Fruit fly (Drosophila melanogaster) whole organism, embryonic: ENCODE results near the gene Vps29.

ENCODE experiments used
- Aef1 ChIP-seq: fragments of 200-800 bp; sonication (Bioruptor generic); IDR thresholded peaks from 3 replicates; pipeline ENCODE4 v1.3.6; 2022; ENCODE audit warnings: missing biosample characterization, missing genetic modification characterization
- CG12071 ChIP-seq: fragments of 200-800 bp; sonication (Bioruptor generic); optimal IDR thresholded peaks from 3 replicates; lab custom pipeline; 2018; ENCODE audit warnings: missing biosample characterization, mild to moderate bottlenecking, missing genetic modification characterization
- CG13296 ChIP-seq: fragments of 200-800 bp; sonication (Bioruptor generic); optimal IDR thresholded peaks from 3 replicates; lab custom pipeline; 2018; ENCODE audit warnings: missing biosample characterization, mild to moderate bottlenecking, missing genetic modification characterization
- CG16813 ChIP-seq: fragments of 200-800 bp; sonication (Bioruptor generic); IDR thresholded peaks from 3 replicates; pipeline ENCODE4 v1.3.6; 2022; ENCODE audit warnings: missing biosample characterization, missing genetic modification characterization; ENCODE audit not compliant: partially characterized antibody
- CG16863 ChIP-seq: fragments of 200-800 bp; sonication (Bioruptor generic); optimal IDR thresholded peaks from 3 replicates; lab custom pipeline; 2016; ENCODE audit warnings: missing biosample characterization, missing genetic modification characterization
- CG17328 ChIP-seq: fragments of 200-800 bp; sonication (Bioruptor generic); IDR thresholded peaks from 2 replicates; pipeline ENCODE4 v1.3.6; 2022; ENCODE audit warnings: missing biosample characterization, missing genetic modification characterization
- CG2712 ChIP-seq: fragments of 200-800 bp; optimal IDR thresholded peaks from 3 replicates; lab custom pipeline; 2019; ENCODE audit warnings: missing biosample characterization, mild to moderate bottlenecking, missing genetic modification characterization, moderate library complexity
- CG34224 ChIP-seq: fragments of 200-800 bp; sonication (Bioruptor generic); IDR thresholded peaks from 3 replicates; pipeline ENCODE4 v1.3.6; 2022; ENCODE audit warnings: missing biosample characterization, missing genetic modification characterization; ENCODE audit not compliant: partially characterized antibody
- CG34422 ChIP-seq: fragments of 200-800 bp; sonication (Bioruptor generic); IDR thresholded peaks from 3 replicates; pipeline ENCODE4 v1.3.6; 2022; ENCODE audit warnings: missing biosample characterization, missing genetic modification characterization
- CG4820 ChIP-seq: fragments of 200-800 bp; sonication (Bioruptor generic); optimal IDR thresholded peaks from 3 replicates; lab custom pipeline; 2016; ENCODE audit warnings: missing biosample characterization, missing genetic modification characterization
- CG7786 ChIP-seq: fragments of 200-800 bp; sonication (Bioruptor generic); optimal IDR thresholded peaks from 2 replicates; lab custom pipeline; 2016; ENCODE audit warnings: missing biosample characterization, missing genetic modification characterization
- CrebB ChIP-seq: fragments of 200-800 bp; sonication (Bioruptor generic); optimal IDR thresholded peaks from 3 replicates; lab custom pipeline; 2018; ENCODE audit warnings: missing biosample characterization, mild to moderate bottlenecking, missing genetic modification characterization
- Dip3 ChIP-seq: fragments of 200-800 bp; sonication (Bioruptor generic); optimal IDR thresholded peaks from 3 replicates; lab custom pipeline; 2016; ENCODE audit warnings: missing biosample characterization, missing genetic modification characterization
- Gug ChIP-seq: fragments of 200-800 bp; sonication (Bioruptor generic); IDR thresholded peaks from 4 replicates; pipeline ENCODE4 v1.3.6; 2022; ENCODE audit warnings: missing biosample characterization, missing genetic modification characterization
- Hr51 ChIP-seq, 2 experiments: fragments of 200-800 bp; sonication (Bioruptor generic); optimal IDR thresholded peaks; 2 replicates in 1 of 2; 3 replicates in 1 of 2; lab custom pipeline; 2016 to 2018; ENCODE audit warnings: missing biosample characterization in 2 of 2, missing genetic modification characterization in 2 of 2, mild to moderate bottlenecking in 1 of 2, moderate library complexity in 1 of 2
- MBD-R2 ChIP-seq: fragments of 200-800 bp; sonication (Bioruptor generic); IDR thresholded peaks from 2 replicates; pipeline ENCODE4 v1.3.6; 2022; ENCODE audit warnings: missing biosample characterization, missing genetic modification characterization
- Mes4 ChIP-seq: fragments of 200-800 bp; sonication (Bioruptor generic); optimal IDR thresholded peaks from 2 replicates; lab custom pipeline; 2016; ENCODE audit warnings: missing biosample characterization, missing genetic modification characterization
- Neu2 ChIP-seq: fragments of 200-800 bp; sonication (Bioruptor generic); optimal IDR thresholded peaks from 3 replicates; lab custom pipeline; 2016; ENCODE audit warnings: missing biosample characterization, missing genetic modification characterization, borderline replicate concordance
- Nf-YA ChIP-seq: fragments of 200-800 bp; sonication (Bioruptor generic); IDR thresholded peaks from 2 replicates; pipeline ENCODE4 v1.3.6; 2022; ENCODE audit warnings: missing biosample characterization, missing genetic modification characterization
- Rx ChIP-seq: fragments of 200-800 bp; sonication (Bioruptor generic); IDR thresholded peaks from 2 replicates; pipeline ENCODE4 v1.3.6; 2022; ENCODE audit warnings: missing biosample characterization, missing genetic modification characterization
- Side ChIP-seq: fragments of 200-800 bp; sonication (Bioruptor generic); optimal IDR thresholded peaks from 2 replicates; lab custom pipeline; 2016; ENCODE audit warnings: missing biosample characterization, missing genetic modification characterization
- Stat92E ChIP-seq, 3 experiments: fragments of >200 bp in 2 of 3; fragments of 200-800 bp in 1 of 3; sonication (Bioruptor generic) in 1 of 3; optimal IDR thresholded peaks; 2 replicates each; lab custom pipeline; 2017 to 2019; ENCODE audit warnings: missing biosample characterization in 3 of 3, missing genetic modification characterization in 3 of 3, mild to moderate bottlenecking in 1 of 3, moderate library complexity in 1 of 3
- Vsx1 ChIP-seq: fragments of 200-800 bp; sonication (Bioruptor generic); optimal IDR thresholded peaks from 2 replicates; lab custom pipeline; 2017; ENCODE audit warnings: missing biosample characterization, mild to moderate bottlenecking, missing genetic modification characterization, missing genetic modification reagents
- Xbp1 ChIP-seq: fragments of 200-800 bp; sonication (Bioruptor generic); optimal IDR thresholded peaks from 3 replicates; lab custom pipeline; 2016; ENCODE audit warnings: missing biosample characterization, mild to moderate bottlenecking, missing genetic modification characterization
- bsh ChIP-seq, 2 experiments: fragments of 200-800 bp; sonication (Bioruptor generic); optimal IDR thresholded peaks; 2 replicates each; lab custom pipeline; 2017 to 2018; ENCODE audit warnings: mild to moderate bottlenecking in 2 of 2, missing biosample characterization in 2 of 2, missing genetic modification characterization in 2 of 2, moderate library complexity in 1 of 2
- cato ChIP-seq: fragments of 200-800 bp; sonication (Bioruptor generic); optimal IDR thresholded peaks from 2 replicates; lab custom pipeline; 2016; ENCODE audit warnings: missing biosample characterization, missing genetic modification characterization, borderline replicate concordance
- chif ChIP-seq, 2 experiments: fragments of 200-800 bp; sonication (Bioruptor generic); optimal IDR thresholded peaks; 3 replicates each; lab custom pipeline; 2016; ENCODE audit warnings: missing biosample characterization in 2 of 2, missing genetic modification characterization in 2 of 2
- crp ChIP-seq, 2 experiments: fragments of 200-800 bp; sonication (Bioruptor generic); optimal IDR thresholded peaks; 2 replicates in 1 of 2; 3 replicates in 1 of 2; lab custom pipeline; 2017; ENCODE audit warnings: missing biosample characterization in 2 of 2, missing genetic modification characterization in 2 of 2, mild to moderate bottlenecking in 1 of 2, moderate library complexity in 1 of 2
- dimm ChIP-seq: fragments of 200-800 bp; sonication (Bioruptor generic); IDR thresholded peaks from 2 replicates; pipeline ENCODE4 v1.3.6; 2022; ENCODE audit warnings: missing biosample characterization, missing genetic modification characterization
- dmrt11E ChIP-seq: fragments of 200-800 bp; sonication (Bioruptor generic); optimal IDR thresholded peaks from 3 replicates; lab custom pipeline; 2018; ENCODE audit warnings: missing biosample characterization, mild to moderate bottlenecking, missing genetic modification characterization, moderate library complexity
- fd3F ChIP-seq: fragments of 200-800 bp; sonication (Bioruptor generic); optimal IDR thresholded peaks from 2 replicates; lab custom pipeline; 2018; ENCODE audit warnings: missing biosample characterization, mild to moderate bottlenecking, missing genetic modification characterization, moderate library complexity
- gcm ChIP-seq: fragments of 200-800 bp; sonication (Bioruptor generic); optimal IDR thresholded peaks from 2 replicates; lab custom pipeline; 2019; ENCODE audit warnings: missing biosample characterization, mild to moderate bottlenecking, missing genetic modification characterization, moderate library complexity
- grn ChIP-seq: fragments of 200-800 bp; sonication (Bioruptor generic); optimal IDR thresholded peaks from 3 replicates; lab custom pipeline; 2017; ENCODE audit warnings: missing biosample characterization, missing genetic modification characterization
- lab ChIP-seq: fragments of 200-800 bp; sonication (Bioruptor generic); optimal IDR thresholded peaks from 3 replicates; lab custom pipeline; 2017; ENCODE audit warnings: missing biosample characterization, missing genetic modification characterization, mild to moderate bottlenecking, moderate library complexity, missing genetic modification reagents
- lmd ChIP-seq: fragments of 200-800 bp; sonication (Bioruptor generic); IDR thresholded peaks from 2 replicates; pipeline ENCODE4 v1.3.6; 2022; ENCODE audit warnings: missing biosample characterization, missing genetic modification characterization
- lov ChIP-seq, 2 experiments: fragments of 200-800 bp in 1 of 2; fragments of >200 bp in 1 of 2; sonication (Bioruptor generic) in 1 of 2; IDR thresholded peaks in 1 of 2; optimal IDR thresholded peaks in 1 of 2; 2 replicates in 1 of 2; 3 replicates in 1 of 2; pipeline versions ENCODE4 v1.3.6 to Lab custom; 2017 to 2022; ENCODE audit warnings: missing biosample characterization in 1 of 2, missing genetic modification characterization in 1 of 2
- pan ChIP-seq, 4 experiments: fragments of >200 bp in 3 of 4; fragments of 200-800 bp in 1 of 4; sonication (Bioruptor generic) in 1 of 4; optimal IDR thresholded peaks in 3 of 4; IDR thresholded peaks in 1 of 4; 2 replicates each; pipeline versions ENCODE4 v1.3.6 to Lab custom; 2017 to 2022; ENCODE audit warnings: missing biosample characterization in 2 of 4, missing genetic modification characterization in 2 of 4, mixed read lengths in 1 of 4
- pnt ChIP-seq: fragments of 200-800 bp; sonication (Bioruptor generic); optimal IDR thresholded peaks from 3 replicates; lab custom pipeline; 2016; ENCODE audit warnings: missing biosample characterization, missing genetic modification characterization
- pum ChIP-seq: fragments of 200-800 bp; sonication (Bioruptor generic); optimal IDR thresholded peaks from 2 replicates; lab custom pipeline; 2016; ENCODE audit warnings: missing biosample characterization, missing genetic modification characterization
- ranshi ChIP-seq: fragments of 200-800 bp; sonication (Bioruptor generic); IDR thresholded peaks from 2 replicates; pipeline ENCODE4 v1.3.6; 2022; ENCODE audit warnings: missing biosample characterization, missing genetic modification characterization
- repo ChIP-seq: fragments of 200-800 bp; sonication (Bioruptor generic); optimal IDR thresholded peaks from 2 replicates; lab custom pipeline; 2016; ENCODE audit warnings: missing biosample characterization, missing genetic modification characterization
- sim ChIP-seq: fragments of 200-800 bp; sonication (Bioruptor generic); IDR thresholded peaks from 2 replicates; pipeline ENCODE4 v1.3.6; 2022; ENCODE audit warnings: missing biosample characterization, missing genetic modification characterization
- so ChIP-seq: fragments of 200-800 bp; sonication (Bioruptor generic); IDR thresholded peaks from 3 replicates; pipeline ENCODE4 v1.3.6; 2022; ENCODE audit warnings: missing biosample characterization, missing genetic modification characterization
- toy ChIP-seq: fragments of 200-800 bp; sonication (Bioruptor generic); IDR thresholded peaks from 2 replicates; pipeline ENCODE4 v1.3.6; 2022; ENCODE audit warnings: missing biosample characterization, missing genetic modification characterization
- twi ChIP-seq: fragments of 200-800 bp; optimal IDR thresholded peaks from 2 replicates; lab custom pipeline; 2019; ENCODE audit warnings: missing biosample characterization, mild to moderate bottlenecking, missing genetic modification characterization, moderate library complexity

Vps29 gene

dm6 chr2L:1185642-1186497 is 35.3 kb downstream of the Vps29 start, which contains the start of gene CG5001 (continued):
- TF ChIP-seq pnt = peak; percentile 50
- TF ChIP-seq Dip3 (GFP tag; lab: Kevin White, UChicago) = peak; percentile 41
- peak; percentile 35; the same call in 1 of the 3 replicates for TF ChIP-seq CG16813 (GFP tag; lab: Robert Waterston, UW)
- TF ChIP-seq Gug (GFP tag; lab: Robert Waterston, UW) = peak; percentile 76; the same call in 3 of the 4 replicates
- peak; percentile 69 for TF ChIP-seq MBD-R2 (GFP tag; lab: Robert Waterston, UW)
- no peak for TF ChIP-seq grn (GFP tag; lab: Kevin White, UChicago)
- peak; percentile 80 for TF ChIP-seq CG12071 (GFP tag; lab: Kevin White, UChicago)
- peak; percentile 88 for TF ChIP-seq CG13296
- peak; percentile 72 for TF ChIP-seq toy (GFP tag; lab: Robert Waterston, UW)
- no peak for TF ChIP-seq repo (GFP tag; lab: Kevin White, UChicago)
- peak; percentile 48 for TF ChIP-seq twi (tag; lab: Kevin White, UChicago)
- peak; percentile 57 to 74 for TF ChIP-seq chif (GFP tag; optimal IDR thresholded peaks at IDR 0.05; lab: Kevin White, UChicago)
- TF ChIP-seq CG17328 = peak; percentile 86
- peak; percentile 62 for TF ChIP-seq pum
- peak; percentile 58 for TF ChIP-seq Mes4 (GFP tag; lab: Kevin White, UChicago)
- no peak for TF ChIP-seq Stat92E (GFP tag; optimal IDR thresholded peaks at IDR 0.05; lab: Kevin White, UChicago)
- TF ChIP-seq crp (GFP tag; optimal IDR thresholded peaks at IDR 0.05; lab: Kevin White, UChicago) = peak in 1 of 2 experiments; percentile 30
- TF ChIP-seq Side (GFP tag; lab: Kevin White, UChicago) = peak; percentile 56
- TF ChIP-seq CG4820 (GFP tag; lab: Kevin White, UChicago) = peak; percentile 80
- TF ChIP-seq CG7786 = peak; percentile 53
- TF ChIP-seq fd3F (GFP tag; lab: Kevin White, UChicago) = peak; percentile 73
- TF ChIP-seq sim (GFP tag; lab: Robert Waterston, UW) = peak; percentile 83
- peak; percentile 76 for TF ChIP-seq Nf-YA (GFP tag; lab: Robert Waterston, UW)
- TF ChIP-seq CG16863 = peak; percentile 60
- TF ChIP-seq dimm (GFP tag; lab: Robert Waterston, UW) = peak; percentile 39; the same call in 1 of the 2 replicates
- TF ChIP-seq CG34224 (GFP tag; lab: Robert Waterston, UW) = peak; percentile 50; the same call in 1 of the 3 replicates
- TF ChIP-seq lmd (GFP tag; lab: Robert Waterston, UW) = peak; percentile 85
- peak; percentile 94 for TF ChIP-seq lab (GFP tag; lab: Kevin White, UChicago)
- no peak for TF ChIP-seq Vsx1 (GFP tag; lab: Kevin White, UChicago)
- TF ChIP-seq lov (optimal IDR thresholded peaks at IDR 0.05; lab: Kevin White, UChicago) = no peak
- TF ChIP-seq lov (GFP tag; IDR thresholded peaks at IDR 0.05; lab: Robert Waterston, UW) = peak; percentile 70; the same call in 1 of the 3 replicates
- peak; percentile 81 for TF ChIP-seq so
- TF ChIP-seq cato = peak; percentile 54
- TF ChIP-seq CG34422 (GFP tag; lab: Robert Waterston, UW) = peak; percentile 83
- no peak for TF ChIP-seq Rx
- TF ChIP-seq gcm (GFP tag; lab: Kevin White, UChicago) = peak; percentile 88
- TF ChIP-seq Aef1 (GFP tag; lab: Robert Waterston, UW) = peak; percentile 85
- TF ChIP-seq pan (optimal IDR thresholded peaks at IDR 0.05; lab: Kevin White, UChicago) = no peak
- peak in 1 of 2 experiments; percentile 91 for TF ChIP-seq pan (GFP tag; optimal IDR thresholded peaks at IDR 0.05 in 1 of 2, IDR thresholded peaks at IDR 0.05 in 1 of 2)
- peak; percentile 9 to 92 for TF ChIP-seq bsh (GFP tag; optimal IDR thresholded peaks at IDR 0.05; lab: Kevin White, UChicago)
- TF ChIP-seq ranshi = peak; percentile 85
- no peak for TF ChIP-seq Neu2
- TF ChIP-seq CrebB (tag; lab: Kevin White, UChicago) = peak; percentile 69
- TF ChIP-seq dmrt11E = peak; percentile 58
- TF ChIP-seq CG2712 (tag; lab: Kevin White, UChicago) = peak; percentile 93
- TF ChIP-seq Xbp1 = peak; percentile 88
- TF ChIP-seq Hr51 (GFP tag; optimal IDR thresholded peaks at IDR 0.05; lab: Kevin White, UChicago) = peak; percentile 24 to 92
